Fruit fly (Drosophila melanogaster) whole organism, prepupa: ENCODE measurements around the gene CG1812.
"Not testable (repeated sequence)": the region's sequence is repeated elsewhere in the genome, so short reads cannot be mapped to it uniquely, and the experiment has no call there.

Source experiments
- Blimp-1 ChIP-seq: fragments of 200-800 bp; sonication (Bioruptor generic); optimal IDR thresholded peaks from 3 replicates; lab custom pipeline; 2017; ENCODE audit warnings: missing biosample characterization, missing genetic modification characterization, mild to moderate bottlenecking, moderate library complexity, missing genetic modification reagents
- CG10631 ChIP-seq: fragments of 200-800 bp; sonication (Bioruptor generic); optimal IDR thresholded peaks from 2 replicates; lab custom pipeline; 2016; ENCODE audit warnings: missing biosample characterization, missing genetic modification characterization
- CG10669 ChIP-seq: fragments of 200-800 bp; sonication (Bioruptor generic); optimal IDR thresholded peaks from 3 replicates; lab custom pipeline; 2018; ENCODE audit warnings: missing biosample characterization, mild to moderate bottlenecking, missing genetic modification characterization, moderate library complexity
- CG1621 ChIP-seq: fragments of 200-800 bp; sonication (Bioruptor generic); optimal IDR thresholded peaks from 3 replicates; lab custom pipeline; 2018; ENCODE audit warnings: missing biosample characterization, mild to moderate bottlenecking, missing genetic modification characterization
- CG16779 ChIP-seq: fragments of 200-800 bp; sonication (Bioruptor generic); optimal IDR thresholded peaks from 3 replicates; lab custom pipeline; 2017; ENCODE audit warnings: missing biosample characterization, mild to moderate bottlenecking, missing genetic modification characterization
- CG3032 ChIP-seq: fragments of 200-800 bp; optimal IDR thresholded peaks from 2 replicates; lab custom pipeline; 2019; ENCODE audit warnings: missing biosample characterization, mild to moderate bottlenecking, missing genetic modification characterization, moderate library complexity
- CG31627 ChIP-seq: fragments of 200-800 bp; sonication (Bioruptor generic); optimal IDR thresholded peaks from 3 replicates; lab custom pipeline; 2016; ENCODE audit warnings: missing biosample characterization, missing genetic modification characterization
- CG4318 ChIP-seq: fragments of 200-800 bp; sonication (Bioruptor generic); optimal IDR thresholded peaks from 3 replicates; lab custom pipeline; 2017; ENCODE audit warnings: missing biosample characterization, mild to moderate bottlenecking, missing genetic modification characterization
- CG6163 ChIP-seq: fragments of 200-800 bp; sonication (Bioruptor generic); IDR thresholded peaks from 3 replicates; pipeline ENCODE4 v1.3.6; 2022; ENCODE audit warnings: missing biosample characterization, missing genetic modification characterization
- CG6808 ChIP-seq: fragments of 200-800 bp; sonication (Bioruptor generic); optimal IDR thresholded peaks from 3 replicates; lab custom pipeline; 2017; ENCODE audit warnings: missing biosample characterization, missing genetic modification characterization, mild to moderate bottlenecking, moderate library complexity, missing genetic modification reagents
- CG6854 ChIP-seq: fragments of 200-800 bp; sonication (Bioruptor generic); optimal IDR thresholded peaks from 2 replicates; lab custom pipeline; 2017; ENCODE audit warnings: missing biosample characterization, mild to moderate bottlenecking, missing genetic modification characterization
- CG7368 ChIP-seq: fragments of 200-800 bp; sonication (Bioruptor generic); optimal IDR thresholded peaks from 3 replicates; lab custom pipeline; 2016; ENCODE audit warnings: missing biosample characterization, missing genetic modification characterization
- CG8319 ChIP-seq: fragments of 200-800 bp; sonication (Bioruptor generic); optimal IDR thresholded peaks from 3 replicates; lab custom pipeline; 2016; ENCODE audit warnings: missing biosample characterization, missing genetic modification characterization
- CG8632 ChIP-seq: fragments of 200-800 bp; sonication (Bioruptor generic); optimal IDR thresholded peaks from 3 replicates; lab custom pipeline; 2016; ENCODE audit warnings: missing biosample characterization, missing genetic modification characterization
- CG9139 ChIP-seq: fragments of 200-800 bp; sonication (Bioruptor generic); optimal IDR thresholded peaks from 3 replicates; lab custom pipeline; 2017; ENCODE audit warnings: missing biosample characterization, mild to moderate bottlenecking, missing genetic modification characterization
- Eip75B ChIP-seq: fragments of 200-800 bp; sonication (Bioruptor generic); optimal IDR thresholded peaks from 3 replicates; lab custom pipeline; 2016; ENCODE audit warnings: missing biosample characterization, missing genetic modification characterization
- Eip93F ChIP-seq: fragments of 200-800 bp; sonication (Bioruptor generic); optimal IDR thresholded peaks from 2 replicates; lab custom pipeline; 2016; ENCODE audit warnings: missing biosample characterization, mild to moderate bottlenecking, missing genetic modification characterization
- Ets21C ChIP-seq: fragments of 200-800 bp; sonication (Bioruptor generic); optimal IDR thresholded peaks from 3 replicates; lab custom pipeline; 2016; ENCODE audit warnings: missing biosample characterization, missing genetic modification characterization
- Hr4 ChIP-seq: fragments of 200-800 bp; sonication (Bioruptor generic); optimal IDR thresholded peaks from 3 replicates; lab custom pipeline; 2016; ENCODE audit warnings: missing biosample characterization, missing genetic modification characterization
- OdsH ChIP-seq: fragments of 200-800 bp; sonication (Bioruptor generic); optimal IDR thresholded peaks from 3 replicates; lab custom pipeline; 2016; ENCODE audit warnings: missing biosample characterization, missing genetic modification characterization
- Sox102F ChIP-seq: fragments of 200-800 bp; sonication (Bioruptor generic); optimal IDR thresholded peaks from 2 replicates; lab custom pipeline; 2016; ENCODE audit warnings: missing biosample characterization, mild to moderate bottlenecking, missing genetic modification characterization
- Sox14 ChIP-seq: fragments of 200-800 bp; sonication (Bioruptor generic); optimal IDR thresholded peaks from 3 replicates; lab custom pipeline; 2016; ENCODE audit warnings: missing biosample characterization, missing genetic modification characterization
- Sox15 ChIP-seq: fragments of 200-800 bp; sonication (Bioruptor generic); optimal IDR thresholded peaks from 3 replicates; lab custom pipeline; 2016; ENCODE audit warnings: missing biosample characterization, missing genetic modification characterization
- acj6 ChIP-seq: fragments of 200-800 bp; sonication (Bioruptor generic); optimal IDR thresholded peaks from 3 replicates; lab custom pipeline; 2016; ENCODE audit warnings: missing biosample characterization, missing genetic modification characterization
- dsx ChIP-seq: fragments of 200-800 bp; optimal IDR thresholded peaks from 3 replicates; lab custom pipeline; 2019; ENCODE audit warnings: missing biosample characterization, mild to moderate bottlenecking, missing genetic modification characterization, moderate library complexity; ENCODE audit not compliant: poor library complexity, severe bottlenecking
- eg ChIP-seq: fragments of 200-800 bp; sonication (Bioruptor generic); IDR thresholded peaks from 3 replicates; pipeline ENCODE4 v1.3.6; 2022; ENCODE audit warnings: missing biosample characterization, missing genetic modification characterization
- fd59A ChIP-seq: fragments of 200-800 bp; sonication (Bioruptor generic); optimal IDR thresholded peaks from 2 replicates; lab custom pipeline; 2017; ENCODE audit warnings: missing biosample characterization, mild to moderate bottlenecking, missing genetic modification characterization, missing genetic modification reagents
- fkh ChIP-seq: fragments of 200-800 bp; sonication (Bioruptor generic); optimal IDR thresholded peaks from 3 replicates; lab custom pipeline; 2017; ENCODE audit warnings: missing biosample characterization, mild to moderate bottlenecking, missing genetic modification characterization, moderate library complexity
- net ChIP-seq: fragments of 200-800 bp; sonication (Bioruptor generic); optimal IDR thresholded peaks from 3 replicates; lab custom pipeline; 2016; ENCODE audit warnings: missing biosample characterization, missing genetic modification characterization
- pdm3 ChIP-seq: fragments of 200-800 bp; sonication (Bioruptor generic); optimal IDR thresholded peaks from 3 replicates; lab custom pipeline; 2016; ENCODE audit warnings: missing biosample characterization, missing genetic modification characterization
- salr ChIP-seq, 2 experiments: fragments of 200-800 bp; sonication (Bioruptor generic); optimal IDR thresholded peaks; 3 replicates each; lab custom pipeline; 2016 to 2018; ENCODE audit warnings: missing biosample characterization in 2 of 2, missing genetic modification characterization in 2 of 2, mild to moderate bottlenecking in 1 of 2
- spab ChIP-seq: fragments of 200-800 bp; sonication (Bioruptor generic); optimal IDR thresholded peaks from 2 replicates; lab custom pipeline; 2017; ENCODE audit warnings: missing biosample characterization, mild to moderate bottlenecking, missing genetic modification characterization, missing genetic modification reagents
- svp ChIP-seq: fragments of 200-800 bp; sonication (Bioruptor generic); peaks from one replicate; lab custom pipeline; 2016; ENCODE audit warnings: missing biosample characterization, missing genetic modification characterization
- vri ChIP-seq: fragments of 200-800 bp; sonication (Bioruptor generic); optimal IDR thresholded peaks from 3 replicates; lab custom pipeline; 2016; ENCODE audit warnings: missing biosample characterization, mild to moderate bottlenecking, missing genetic modification characterization

Gene CG1812

dm6 chrX:20524754-20525236 lies 13.5 kb downstream of the CG1812 start, which contains the start of gene Tak1 (continued):
- TF ChIP-seq CG3032 (tag; lab: Kevin White, UChicago) (peak; percentile 15), CG6808 (GFP tag; lab: Kevin White, UChicago) (no peak), net (GFP tag; lab: Kevin White, UChicago) (no peak), Sox102F (GFP tag; lab: Kevin White, UChicago) (no peak), CG8632 (GFP tag; lab: Kevin White, UChicago) (no peak), salr (GFP tag; optimal IDR thresholded peaks at IDR 0.05; lab: Kevin White, UChicago) (peak in 1 of 2 experiments; percentile 29), OdsH (peak; percentile 1), CG10631 (GFP tag; lab: Kevin White, UChicago) (peak; percentile 4), CG6854 (GFP tag; lab: Kevin White, UChicago) (no peak), Blimp-1 (GFP tag; lab: Kevin White, UChicago) (no peak), Hr4 (no peak), pdm3 (GFP tag; lab: Kevin White, UChicago) (peak; percentile 28), Eip93F (GFP tag; lab: Kevin White, UChicago) (no peak), Eip75B (GFP tag; lab: Kevin White, UChicago) (peak; percentile 27), CG6163 (GFP tag; lab: Robert Waterston, UW) (no peak), Sox15 (GFP tag; lab: Kevin White, UChicago) (peak; percentile 4), acj6 (GFP tag; lab: Kevin White, UChicago) (peak; percentile 39), Ets21C (GFP tag; lab: Kevin White, UChicago) (no peak), CG1621 (tag; lab: Kevin White, UChicago) (peak; percentile 9), fkh (GFP tag; lab: Kevin White, UChicago) (no peak), CG10669 (GFP tag; lab: Kevin White, UChicago) (no peak), CG4318 (no peak), CG8319 (GFP tag; lab: Kevin White, UChicago) (peak; percentile 16), Sox14 (GFP tag; lab: Kevin White, UChicago) (peak; percentile 49), fd59A (GFP tag; lab: Kevin White, UChicago) (no peak), spab (no peak), vri (no peak)

DNA sequence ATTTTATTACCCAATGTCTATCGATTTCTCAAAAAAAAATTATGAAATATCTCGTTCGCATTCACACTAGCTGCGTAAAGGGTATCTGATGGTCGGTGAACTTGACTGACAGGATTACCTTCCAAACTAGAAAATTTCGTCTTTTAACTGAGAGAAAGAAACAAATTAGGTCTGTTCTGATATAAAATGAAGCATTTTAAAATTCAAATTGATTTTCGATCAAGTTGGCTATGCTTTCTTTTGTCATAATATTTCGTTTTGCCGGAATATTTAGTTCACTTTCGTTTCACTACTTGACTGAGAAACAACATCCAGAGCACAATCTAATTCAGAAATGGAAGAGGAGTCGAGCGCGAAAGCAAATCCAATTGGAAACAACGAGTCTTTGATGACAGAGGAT lies 16.0 kb downstream of the CG1812 start, which contains the start of gene CG42579:
TSS of gene CG42579 (plus strand) at position 301 of the 400 bp plus-strand sequence.
- TF ChIP-seq spab; CG16779 (tag; lab: Kevin White, UChicago); CG10669 (GFP tag; lab: Kevin White, UChicago): not testable (repeated sequence)

- TF ChIP-seq CG10669 (GFP tag; lab: Kevin White, UChicago) (no peak), CG16779 (tag; lab: Kevin White, UChicago) (no peak), dsx (no peak), CG6808 (GFP tag; lab: Kevin White, UChicago) (no peak), svp (no peak), eg (GFP tag; lab: Robert Waterston, UW) (no peak)
These were observed 24.8 kb downstream of the CG1812 start for dm6 chrX:20536112-20536511.

DNA sequence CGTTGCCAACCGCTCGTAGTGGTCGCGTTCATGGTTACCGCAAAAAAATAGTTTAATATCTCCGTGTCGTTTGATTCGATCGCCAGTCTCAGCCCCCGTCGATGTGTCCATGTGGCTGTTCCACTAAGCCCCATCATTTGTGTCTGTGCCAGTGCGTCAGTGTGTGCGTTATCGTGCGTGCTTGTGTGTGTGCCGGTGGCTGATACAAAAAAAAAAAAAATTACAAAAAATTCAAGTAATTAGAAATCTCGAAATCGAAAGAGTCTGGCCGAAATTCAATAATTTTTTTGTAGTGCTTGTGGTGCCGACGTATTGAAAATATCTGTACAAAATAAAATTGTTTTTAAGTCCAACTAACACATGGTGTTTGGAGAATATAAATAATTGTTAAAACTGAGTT lies 26.9 kb downstream of the CG1812 start, which contains the start of gene RunxB:
TSS of gene RunxB (plus strand) at position 301 of the 400 bp plus-strand sequence.
- TF ChIP-seq CG8319 (GFP tag; lab: Kevin White, UChicago) (no peak), fd59A (GFP tag; lab: Kevin White, UChicago) (no peak), acj6 (GFP tag; lab: Kevin White, UChicago) (no peak), CG7368 (GFP tag; lab: Kevin White, UChicago) (no peak), dsx (no peak), CG9139 (GFP tag; lab: Kevin White, UChicago) (no peak), CG31627 (GFP tag; lab: Kevin White, UChicago) (no peak), svp (no peak), CG10669 (GFP tag; lab: Kevin White, UChicago) (no peak)
